Worm (Caenorhabditis elegans) whole organism, L1 larva: ENCODE data around the gene Y41D4B.4.

ENCODE experiments used
- C16A3.4 ChIP-seq: fragments of 150-350 bp; optimal IDR thresholded peaks from 2 replicates; lab custom pipeline; 2014; ENCODE audit warnings: missing biosample characterization, missing genetic modification characterization
- elt-2 ChIP-seq: sonication (generic microtip); optimal IDR thresholded peaks from 2 replicates; lab custom pipeline; 2016; ENCODE audit warnings: missing genetic modification characterization, mild to moderate bottlenecking, inconsistent platforms, missing compliant biosample characterization, missing genetic modification reagents
- sup-37 ChIP-seq: fragments of 200-800 bp; sonication (Bioruptor generic); optimal IDR thresholded peaks from 2 replicates; lab custom pipeline; 2018; ENCODE audit warnings: mild to moderate bottlenecking, missing genetic modification characterization, missing compliant biosample characterization

DNA sequence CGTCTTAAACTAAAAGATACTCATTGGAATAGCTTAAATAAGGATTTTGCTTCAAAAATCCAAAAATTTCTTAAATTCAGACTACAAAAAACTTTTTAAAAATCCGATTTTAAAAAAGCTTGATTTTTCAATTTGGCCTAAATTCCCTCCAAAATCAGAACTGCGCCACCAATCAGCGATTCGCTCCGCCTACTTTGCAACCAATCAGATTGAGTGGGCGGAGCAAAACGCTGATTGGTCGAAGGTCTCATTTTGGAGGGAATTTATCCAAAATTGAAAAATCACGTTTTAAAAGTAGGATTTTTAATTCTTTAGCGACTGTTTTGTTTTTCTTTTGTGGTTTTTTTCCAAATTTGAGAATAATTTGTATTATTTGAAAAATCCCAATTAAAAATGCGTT lies 10.6 kb upstream of the Y41D4B.4 start:
- no peak for TF ChIP-seq C16A3.4 (tag; lab: Kevin White, UChicago)
- TF ChIP-seq elt-2 = no peak
- TF ChIP-seq sup-37 = no peak
